Worm (Caenorhabditis elegans): ENCODE measurements around the gene T19C3.5.
A peak's percentile ranks its signal among the peaks of the same experiment; 100 is the strongest.

The T19C3.5 gene

DNA sequence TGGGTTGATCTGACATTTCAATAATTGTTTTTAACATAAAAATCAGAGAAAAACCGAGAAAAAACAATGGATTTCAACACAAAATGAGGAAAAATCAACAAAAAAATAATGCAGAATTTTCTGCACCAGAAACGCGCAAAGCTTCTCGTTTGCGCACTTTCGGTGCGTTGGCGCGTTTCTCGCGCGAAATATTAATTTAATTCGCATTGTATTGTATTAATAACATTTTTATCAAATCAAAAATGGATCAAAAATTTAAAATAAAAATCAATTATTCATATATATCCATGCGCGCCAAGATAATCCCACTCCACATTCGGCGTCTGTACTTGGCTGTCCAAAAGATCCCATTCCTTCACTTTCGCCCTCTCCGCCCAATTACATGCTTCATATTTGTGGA is 6.9 kb upstream of the T19C3.5 start, which contains the start of gene fem-2:
Gene fem-2 (minus strand): TSS at position 9 of the 400 bp plus-strand sequence.
- TF ChIP-seq snpc-1.1 (tag; optimal IDR thresholded peaks at IDR 0.05; ENCODE audit: insufficient read depth) = no peak
- no peak for TF ChIP-seq cebp-2 (GFP tag; IDR thresholded peaks at IDR 0.05)
- no peak for TF ChIP-seq egl-44 (GFP tag; IDR thresholded peaks at IDR 0.05)
- no peak for TF ChIP-seq Y53G8AR.9 (GFP tag; conservative IDR thresholded peaks at IDR 0.05)
- no peak for TF ChIP-seq madf-8 (GFP tag; conservative IDR thresholded peaks at IDR 0.05)
- TF ChIP-seq gei-17 (GFP tag; optimal IDR thresholded peaks at IDR 0.05) = no peak
- TF ChIP-seq hsf-1 (GFP tag; IDR thresholded peaks at IDR 0.05) = no peak
- no peak for TF ChIP-seq bed-2 (GFP tag; IDR thresholded peaks at IDR 0.05)
- TF ChIP-seq ztf-18 (tag; optimal IDR thresholded peaks at IDR 0.05) = peak; percentile 91
- no peak for TF ChIP-seq cebp-1 (GFP tag; IDR thresholded peaks at IDR 0.05)
- peak; percentile 26 for TF ChIP-seq cebp-1 (tag; optimal IDR thresholded peaks at IDR 0.05)
- TF ChIP-seq efl-1 (GFP tag; optimal IDR thresholded peaks at IDR 0.05) = peak; percentile 36
- no peak for TF ChIP-seq B0035.1 (tag; optimal IDR thresholded peaks at IDR 0.05)
- TF ChIP-seq sea-2 (GFP tag; IDR thresholded peaks at IDR 0.05) = no peak
- TF ChIP-seq mes-4 (tag; optimal IDR thresholded peaks at IDR 0.05) = no peak
- no peak for TF ChIP-seq him-1 (tag; optimal IDR thresholded peaks at IDR 0.05)
- no peak for TF ChIP-seq zfh-2 (GFP tag; conservative IDR thresholded peaks at IDR 0.05)
- TF ChIP-seq lag-1 (GFP tag; IDR thresholded peaks at IDR 0.05) = no peak
- no peak for TF ChIP-seq rec-8 (tag; optimal IDR thresholded peaks at IDR 0.05)
- TF ChIP-seq F33H1.4 (GFP tag; IDR thresholded peaks at IDR 0.05) = no peak
- no peak for TF ChIP-seq F55B11.4 (tag; optimal IDR thresholded peaks at IDR 0.05; ENCODE audit: borderline replicate concordance, insufficient read depth)
- no peak for TF ChIP-seq ztf-3 (GFP tag; optimal IDR thresholded peaks at IDR 0.05)
- TF ChIP-seq ztf-22 (GFP tag; optimal IDR thresholded peaks at IDR 0.05) = no peak
- peak; percentile 66 for TF ChIP-seq mcd-1 (GFP tag; IDR thresholded peaks at IDR 0.05)
- peak; percentile 13; the same call in 1 of the 2 replicates for TF ChIP-seq hmg-1.2 (GFP tag; IDR thresholded peaks at IDR 0.05)
- no peak for TF ChIP-seq ztf-26 (tag; optimal IDR thresholded peaks at IDR 0.05)
- TF ChIP-seq nfya-2 (GFP tag; IDR thresholded peaks at IDR 0.05) = no peak
- no peak for TF ChIP-seq athp-1 (tag; optimal IDR thresholded peaks at IDR 0.05)
- no peak for TF ChIP-seq T07F8.4 (tag; optimal IDR thresholded peaks at IDR 0.05)
- TF ChIP-seq ztf-25 (GFP tag; IDR thresholded peaks at IDR 0.05) = no peak
- no peak for TF ChIP-seq aptf-2 (GFP tag; conservative IDR thresholded peaks at IDR 0.05)
- no peak for TF ChIP-seq chd-7 (tag; optimal IDR thresholded peaks at IDR 0.05)
- TF ChIP-seq repo-1 (tag; optimal IDR thresholded peaks at IDR 0.05) = no peak
- no peak for TF ChIP-seq madf-6 (GFP tag; IDR thresholded peaks at IDR 0.05)
- no peak for TF ChIP-seq lir-1 (GFP tag; conservative IDR thresholded peaks at IDR 0.05)
- no peak for TF ChIP-seq egrh-3 (GFP tag; IDR thresholded peaks at IDR 0.05)
- no peak for TF ChIP-seq T26A5.8 (tag; optimal IDR thresholded peaks at IDR 0.05)
- TF ChIP-seq sptf-2 (GFP tag; optimal IDR thresholded peaks at IDR 0.05) = no peak
- TF ChIP-seq ets-4 (GFP tag; optimal IDR thresholded peaks at IDR 0.05) = no peak
- no peak for TF ChIP-seq F52B5.7 (tag; optimal IDR thresholded peaks at IDR 0.05)
- TF ChIP-seq D2030.7 (GFP tag; IDR thresholded peaks at IDR 0.05) = peak; percentile 28; the same call in 1 of the 2 replicates
- TF ChIP-seq attf-5 (GFP tag; optimal IDR thresholded peaks at IDR 0.05) = peak; percentile 2
- TF ChIP-seq lsl-1 (GFP tag; optimal IDR thresholded peaks at IDR 0.05) = peak; percentile 35
- TF ChIP-seq F22D6.2 (tag; optimal IDR thresholded peaks at IDR 0.05) = no peak
- no peak for TF ChIP-seq nfyb-1 (GFP tag; IDR thresholded peaks at IDR 0.05)
- TF ChIP-seq F10E7.11 (tag; optimal IDR thresholded peaks at IDR 0.05) = no peak
- TF ChIP-seq dpl-1 (GFP tag; optimal IDR thresholded peaks at IDR 0.05) = no peak
- TF ChIP-seq snpc-4 (GFP tag; optimal IDR thresholded peaks at IDR 0.05) = no peak
- no peak for TF ChIP-seq snpc-4 (tag; optimal IDR thresholded peaks at IDR 0.05)
- TF ChIP-seq Y56A3A.18 (GFP tag; IDR thresholded peaks at IDR 0.05) = no peak

Measured in whole organism, young adult.